Worm (Caenorhabditis elegans): ENCODE results near the gene chtb-3.

The chtb-3 gene

ce11 chrX:6296402-6296844 lies 23.0 kb downstream of the chtb-3 start (continued):
- TF ChIP-seq set-16 (GFP tag; IDR thresholded peaks at IDR 0.05) (no peak), madf-9 (GFP tag; conservative IDR thresholded peaks at IDR 0.05) (peak; percentile 99), F37D6.2 (tag; optimal IDR thresholded peaks at IDR 0.05) (peak; percentile 99), ama-1 (optimal IDR thresholded peaks at IDR 0.05) (no peak), ceh-62 (tag; optimal IDR thresholded peaks at IDR 0.05) (no peak), mdl-1 (tag; optimal IDR thresholded peaks at IDR 0.05) (peak; percentile 95), nhr-48 (tag; optimal IDR thresholded peaks at IDR 0.05) (peak; percentile 99), T20F7.1 (GFP tag; optimal IDR thresholded peaks at IDR 0.05) (peak; percentile 94), hif-1 (tag; optimal IDR thresholded peaks at IDR 0.05) (peak; percentile 85 to 92), F26F4.8 (GFP tag; conservative IDR thresholded peaks at IDR 0.05) (no peak), nhr-6 (tag; optimal IDR thresholded peaks at IDR 0.05) (peak; percentile 99), daf-16 (GFP tag; optimal IDR thresholded peaks at IDR 0.05) (peak; percentile 97 to 98), daf-16 (tag; optimal IDR thresholded peaks at IDR 0.05) (peak; percentile 96), zip-2 (tag; optimal IDR thresholded peaks at IDR 0.05) (peak; percentile 97), T26A8.4 (GFP tag; IDR thresholded peaks at IDR 0.05) (peak; percentile 100), tag-97 (GFP tag; IDR thresholded peaks at IDR 0.05) (peak; percentile 91; the same call in 1 of the 2 replicates), pha-4 (GFP tag; IDR thresholded peaks at IDR 0.05) (peak; percentile 97), pha-4 (tag; optimal IDR thresholded peaks at IDR 0.05) (peak; percentile 88), daf-19 (GFP tag; conservative IDR thresholded peaks at IDR 0.05) (peak; percentile 97), aly-2 (tag; optimal IDR thresholded peaks at IDR 0.05) (no peak), dmd-8 (GFP tag; IDR thresholded peaks at IDR 0.05) (peak; percentile 83), F49E8.2 (tag; optimal IDR thresholded peaks at IDR 0.05; ENCODE audit: borderline replicate concordance) (peak; percentile 19), aha-1 (tag) (peak; percentile 100), mep-1 (tag; optimal IDR thresholded peaks at IDR 0.05) (peak; percentile 100), ZK546.5 (tag; optimal IDR thresholded peaks at IDR 0.05) (peak; percentile 53 to 80), F10B5.3 (tag; optimal IDR thresholded peaks at IDR 0.05) (peak; percentile 97), attf-4 (tag; optimal IDR thresholded peaks at IDR 0.05) (peak; percentile 77), fkh-10 (GFP tag; optimal IDR thresholded peaks at IDR 0.05) (peak; percentile 100), nhr-111 (GFP tag; optimal IDR thresholded peaks at IDR 0.05) (peak; percentile 44), rbr-2 (tag; optimal IDR thresholded peaks at IDR 0.05) (peak; percentile 99), sdz-12 (GFP tag; optimal IDR thresholded peaks at IDR 0.05) (peak; percentile 85), ces-1 (GFP tag; optimal IDR thresholded peaks at IDR 0.05) (peak; percentile 97), snpc-1.2 (GFP tag; IDR thresholded peaks at IDR 0.05) (no peak), F44E2.7 (GFP tag; IDR thresholded peaks at IDR 0.05) (peak; percentile 92), dpl-1 (GFP tag; optimal IDR thresholded peaks at IDR 0.05) (peak; percentile 74), lin-38 (GFP tag; IDR thresholded peaks at IDR 0.05) (peak; percentile 89), jun-1 (tag; optimal IDR thresholded peaks at IDR 0.05) (peak; percentile 100), dve-1 (tag; optimal IDR thresholded peaks at IDR 0.05; ENCODE audit: insufficient read depth) (peak; percentile 100), mdt-29 (GFP tag; IDR thresholded peaks at IDR 0.05) (peak; percentile 96), unc-130 (GFP tag; optimal IDR thresholded peaks at IDR 0.05) (peak; percentile 40), ztf-7 (tag; optimal IDR thresholded peaks at IDR 0.05) (peak; percentile 94), ceh-82 (tag; optimal IDR thresholded peaks at IDR 0.05) (peak; percentile 96), nhr-41 (GFP tag; IDR thresholded peaks at IDR 0.05) (peak; percentile 91), nhr-10 (tag; optimal IDR thresholded peaks at IDR 0.05) (peak; percentile 100), zfp-3 (GFP tag; conservative IDR thresholded peaks at IDR 0.05) (peak; percentile 97), ctbp-1 (GFP tag; IDR thresholded peaks at IDR 0.05) (peak; percentile 99), Y48G9A.11 (GFP tag; IDR thresholded peaks at IDR 0.05) (0 out of 2 replicates have a peak, but pooled peaks have one; percentile 42), pqm-1 (tag; optimal IDR thresholded peaks at IDR 0.05) (peak; percentile 46), R02D3.7 (tag; optimal IDR thresholded peaks at IDR 0.05) (no peak), ZK337.2 (GFP tag; IDR thresholded peaks at IDR 0.05) (peak; percentile 88), egl-27 (tag; optimal IDR thresholded peaks at IDR 0.05) (peak; percentile 95), dmd-9 (GFP tag; IDR thresholded peaks at IDR 0.05) (peak; percentile 94)
